Worm (Caenorhabditis elegans): ENCODE measurements around the gene tsp-10.

DNA sequence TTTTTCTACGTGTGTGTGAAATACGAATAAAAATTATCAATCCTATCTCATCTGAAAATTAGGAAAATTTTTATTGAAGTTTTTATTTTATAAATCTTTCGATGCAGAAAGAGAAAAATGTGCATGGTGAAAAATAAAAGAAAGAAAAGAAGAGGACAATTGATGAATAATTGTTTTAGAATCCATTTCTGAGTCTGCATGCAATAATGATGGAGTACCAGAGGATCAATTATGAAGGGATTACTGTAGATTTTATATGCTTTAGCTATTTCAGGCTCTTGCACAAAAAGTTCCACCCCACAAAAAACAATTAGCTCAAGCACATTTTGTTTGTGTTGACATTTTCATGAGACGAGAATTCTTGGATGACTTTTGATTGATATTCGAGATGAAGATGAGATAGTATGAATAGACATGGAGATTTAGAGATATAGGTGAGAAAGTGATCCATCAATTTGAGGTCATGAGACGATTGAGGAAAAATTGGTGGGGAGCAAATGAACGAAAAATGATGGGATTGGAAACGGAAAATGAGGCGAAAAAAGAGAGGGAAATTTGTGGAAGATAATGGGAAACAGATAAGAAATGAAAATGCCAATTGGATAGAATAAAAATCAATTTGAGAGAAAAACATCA, 12.7 kb upstream of the tsp-10 start, which contains the start of gene rpy-1:
- TF ChIP-seq ceh-30 (tag; optimal IDR thresholded peaks at IDR 0.05): no peak
- TF ChIP-seq ahr-1 (tag; optimal IDR thresholded peaks at IDR 0.05): no peak
- TF ChIP-seq hlh-8 (tag; optimal IDR thresholded peaks at IDR 0.05): no peak
- TF ChIP-seq ama-1 (optimal IDR thresholded peaks at IDR 0.05): no peak
- no peak for TF ChIP-seq C08G9.2 (tag; optimal IDR thresholded peaks at IDR 0.05)
- no peak for TF ChIP-seq Y22D7AL.16 (tag; optimal IDR thresholded peaks at IDR 0.05)
- no peak for TF ChIP-seq F13H6.1 (tag; optimal IDR thresholded peaks at IDR 0.05)
- no peak for TF ChIP-seq sox-4 (tag; optimal IDR thresholded peaks at IDR 0.05)
- no peak for TF ChIP-seq nhr-11 (tag; optimal IDR thresholded peaks at IDR 0.05)
- TF ChIP-seq ceh-9 (tag; optimal IDR thresholded peaks at IDR 0.05): no peak
- TF ChIP-seq elt-2 (tag; optimal IDR thresholded peaks at IDR 0.05): no peak
- no peak for TF ChIP-seq ztf-16 (tag; optimal IDR thresholded peaks at IDR 0.05)
- no peak for TF ChIP-seq che-1 (tag; optimal IDR thresholded peaks at IDR 0.05)
- no peak for TF ChIP-seq fkh-10 (GFP tag; optimal IDR thresholded peaks at IDR 0.05)
